Fruit fly (Drosophila melanogaster): Measurements from ENCODE around the gene Sfp33A2.

dm6 chr2L:11841538-11841937, 4.0 kb downstream of the Sfp33A2 start:
- TF ChIP-seq psq (optimal IDR thresholded peaks at IDR 0.05) (no peak), CG8478 (optimal IDR thresholded peaks at IDR 0.05) (no peak), Dll (optimal IDR thresholded peaks at IDR 0.05) (no peak), EcR (GFP tag; optimal IDR thresholded peaks at IDR 0.05) (no peak), pan (optimal IDR thresholded peaks at IDR 0.05) (no peak), usp (GFP tag; optimal IDR thresholded peaks at IDR 0.05) (no peak)

All from whole organism.